Worm (Caenorhabditis elegans) whole organism, L1 larva: ENCODE data around the gene gap-2.
A peak's percentile ranks its signal among the peaks of the same experiment; 100 is the strongest.

Experiments
- C04F5.9 ChIP-seq: sonication (generic microtip); optimal IDR thresholded peaks from 2 replicates; lab custom pipeline; 2016; ENCODE audit warnings: missing genetic modification characterization, missing compliant biosample characterization
- C16A3.4 ChIP-seq: fragments of 150-350 bp; optimal IDR thresholded peaks from 2 replicates; lab custom pipeline; 2014; ENCODE audit warnings: missing biosample characterization, missing genetic modification characterization
- F16B12.6 ChIP-seq: fragments of 150-350 bp; optimal IDR thresholded peaks from 2 replicates; lab custom pipeline; 2014; ENCODE audit warnings: missing biosample characterization, missing genetic modification characterization
- aly-2 ChIP-seq: fragments of 150-350 bp; optimal IDR thresholded peaks from 2 replicates; lab custom pipeline; 2014; ENCODE audit warnings: missing biosample characterization, missing genetic modification characterization
- ama-1 ChIP-seq: fragments of 150-350 bp; optimal IDR thresholded peaks from 2 replicates; lab custom pipeline; 2014
- blmp-1 ChIP-seq: fragments of 150-350 bp; optimal IDR thresholded peaks from 2 replicates; lab custom pipeline; 2014; ENCODE audit warnings: missing biosample characterization, missing genetic modification characterization
- ceh-63 ChIP-seq: fragments of 200-800 bp; sonication (Bioruptor generic); optimal IDR thresholded peaks from 2 replicates; lab custom pipeline; 2018; ENCODE audit warnings: mild to moderate bottlenecking, missing genetic modification characterization, missing compliant biosample characterization
- ceh-82 ChIP-seq, 3 experiments: fragments of 150-350 bp in 1 of 3; sonication (generic microtip) in 2 of 3; optimal IDR thresholded peaks; 2 replicates each; lab custom pipeline; 2014 to 2017; ENCODE audit warnings: missing biosample characterization in 3 of 3, missing genetic modification characterization in 3 of 3
- ceh-88 ChIP-seq: fragments of 200-800 bp; sonication (Bioruptor generic); IDR thresholded peaks from 2 replicates; pipeline ENCODE4 v1.3.6; 2022; ENCODE audit warnings: missing genetic modification characterization, missing compliant biosample characterization
- ces-1 ChIP-seq: fragments of 150-350 bp; optimal IDR thresholded peaks from 2 replicates; lab custom pipeline; 2014; ENCODE audit warnings: missing biosample characterization, missing genetic modification reagents, missing genetic modification characterization
- dpl-1 ChIP-seq, 3 experiments: fragments of 150-350 bp in 2 of 3; sonication (generic microtip) in 1 of 3; optimal IDR thresholded peaks; 2 replicates each; lab custom pipeline; 2014 to 2017; ENCODE audit warnings: missing biosample characterization in 3 of 3, missing genetic modification characterization in 3 of 3, missing genetic modification reagents in 3 of 3
- dsc-1 ChIP-seq: sonication (generic microtip); optimal IDR thresholded peaks from 2 replicates; lab custom pipeline; 2016; ENCODE audit warnings: mild to moderate bottlenecking, missing genetic modification characterization, missing compliant biosample characterization
- efl-3 ChIP-seq: fragments of 200-800 bp; sonication (Bioruptor generic); optimal IDR thresholded peaks from 2 replicates; lab custom pipeline; 2018; ENCODE audit warnings: mild to moderate bottlenecking, missing genetic modification characterization, missing compliant biosample characterization
- egl-13 ChIP-seq: sonication (generic microtip); optimal IDR thresholded peaks from 2 replicates; lab custom pipeline; 2016; ENCODE audit warnings: missing genotype, missing genetic modification reagents, missing genetic modification characterization, missing compliant biosample characterization
- egl-27 ChIP-seq, 2 experiments: fragments of 150-350 bp in 1 of 2; sonication (generic microtip); optimal IDR thresholded peaks; 3 replicates each; lab custom pipeline; 2017 to 2018; ENCODE audit warnings: missing biosample characterization in 2 of 2, missing genetic modification characterization in 2 of 2, missing genetic modification reagents in 2 of 2
- fkh-4 ChIP-seq: sonication (generic microtip); optimal IDR thresholded peaks from 2 replicates; lab custom pipeline; 2016; ENCODE audit warnings: missing compliant biosample characterization, missing genetic modification characterization, borderline replicate concordance
- fkh-8 ChIP-seq: sonication (generic microtip); optimal IDR thresholded peaks from 2 replicates; lab custom pipeline; 2016; ENCODE audit warnings: mild to moderate bottlenecking, missing genetic modification characterization, missing compliant biosample characterization
- fos-1 ChIP-seq: fragments of 150-350 bp; optimal IDR thresholded peaks from 2 replicates; lab custom pipeline; 2014; ENCODE audit warnings: missing biosample characterization, missing genetic modification characterization
- hlh-17 ChIP-seq: fragments of 200-800 bp; sonication (Bioruptor generic); optimal IDR thresholded peaks from 2 replicates; lab custom pipeline; 2018; ENCODE audit warnings: missing genetic modification characterization, mild to moderate bottlenecking, missing compliant biosample characterization, moderate library complexity, borderline replicate concordance
- lin-15B ChIP-seq: fragments of 150-350 bp; sonication (generic microtip); optimal IDR thresholded peaks from 3 replicates; lab custom pipeline; 2014; ENCODE audit warnings: missing biosample characterization, missing genetic modification characterization
- lin-35 ChIP-seq, 2 experiments: fragments of 150-350 bp; optimal IDR thresholded peaks; 2 replicates each; lab custom pipeline; 2014; ENCODE audit warnings: missing biosample characterization in 2 of 2, missing genetic modification characterization in 2 of 2, missing genetic modification reagents in 2 of 2
- lin-39 ChIP-seq: fragments of 150-350 bp; optimal IDR thresholded peaks from 2 replicates; lab custom pipeline; 2014; ENCODE audit warnings: missing biosample characterization, missing genetic modification reagents, missing genetic modification characterization
- lir-3 ChIP-seq: sonication (generic microtip); optimal IDR thresholded peaks from 2 replicates; lab custom pipeline; 2016; ENCODE audit warnings: mild to moderate bottlenecking, missing genetic modification characterization, moderate library complexity, missing compliant biosample characterization; ENCODE audit not compliant: poor library complexity
- lsy-2 ChIP-seq, 2 experiments: fragments of 150-350 bp; optimal IDR thresholded peaks; 2 replicates each; lab custom pipeline; 2014; ENCODE audit warnings: missing biosample characterization in 2 of 2, missing genetic modification characterization in 2 of 2
- mef-2 ChIP-seq: fragments of 150-350 bp; optimal IDR thresholded peaks from 2 replicates; lab custom pipeline; 2014; ENCODE audit warnings: missing biosample characterization, missing genetic modification characterization
- nhr-19 ChIP-seq: fragments of 200-800 bp; sonication (Bioruptor generic); conservative IDR thresholded peaks from 2 replicates; pipeline ENCODE4 v1.3.6; 2022; ENCODE audit warnings: missing genetic modification characterization, missing compliant biosample characterization
- nhr-20 ChIP-seq: sonication (generic microtip); optimal IDR thresholded peaks from 2 replicates; lab custom pipeline; 2016; ENCODE audit warnings: mild to moderate bottlenecking, missing genetic modification characterization, missing compliant biosample characterization
- nhr-28 ChIP-seq: fragments of 150-350 bp; optimal IDR thresholded peaks from 2 replicates; lab custom pipeline; 2014; ENCODE audit warnings: missing biosample characterization, missing genetic modification characterization
- nhr-47 ChIP-seq: sonication (generic microtip); optimal IDR thresholded peaks from 2 replicates; lab custom pipeline; 2016; ENCODE audit warnings: mild to moderate bottlenecking, missing genetic modification characterization, moderate library complexity, missing compliant biosample characterization
- nhr-71 ChIP-seq: sonication (generic microtip); optimal IDR thresholded peaks from 2 replicates; lab custom pipeline; 2016; ENCODE audit warnings: mild to moderate bottlenecking, missing genetic modification characterization, moderate library complexity, missing compliant biosample characterization
- nhr-77 ChIP-seq: fragments of 150-350 bp; optimal IDR thresholded peaks from 2 replicates; lab custom pipeline; 2014; ENCODE audit warnings: missing biosample characterization, missing genetic modification characterization
- nhr-84 ChIP-seq: sonication (generic microtip); optimal IDR thresholded peaks from 2 replicates; lab custom pipeline; 2017; ENCODE audit warnings: missing biosample characterization, missing genetic modification characterization
- nhr-85 ChIP-seq: sonication (generic microtip); peaks from one replicate; lab custom pipeline; 2016; ENCODE audit warnings: missing genetic modification characterization, inconsistent platforms, missing compliant biosample characterization
- pag-3 ChIP-seq: sonication (generic microtip); optimal IDR thresholded peaks from 2 replicates; lab custom pipeline; 2017; ENCODE audit warnings: missing genetic modification characterization, mild to moderate bottlenecking, missing compliant biosample characterization, antibody characterized with exemption, borderline replicate concordance; ENCODE audit not compliant: insufficient read depth
- pax-3 ChIP-seq: fragments of 200-800 bp; sonication (Bioruptor generic); optimal IDR thresholded peaks from 2 replicates; lab custom pipeline; 2018; ENCODE audit warnings: mild to moderate bottlenecking, missing genetic modification characterization, moderate library complexity, missing compliant biosample characterization
- pqm-1 ChIP-seq: sonication (generic microtip); optimal IDR thresholded peaks from 3 replicates; lab custom pipeline; 2017; ENCODE audit warnings: missing biosample characterization, missing genetic modification characterization
- rnt-1 ChIP-seq: sonication (generic microtip); optimal IDR thresholded peaks from 2 replicates; lab custom pipeline; 2016; ENCODE audit warnings: mild to moderate bottlenecking, missing genetic modification characterization, moderate library complexity, missing compliant biosample characterization
- skn-1 ChIP-seq: fragments of 150-350 bp; optimal IDR thresholded peaks from 2 replicates; lab custom pipeline; 2014; ENCODE audit warnings: missing biosample characterization, missing genetic modification characterization
- snu-23 ChIP-seq: sonication (generic microtip); optimal IDR thresholded peaks from 2 replicates; lab custom pipeline; 2016; ENCODE audit warnings: missing genetic modification characterization, missing compliant biosample characterization
- sptf-1 ChIP-seq: fragments of 150-350 bp; optimal IDR thresholded peaks from 2 replicates; lab custom pipeline; 2014; ENCODE audit warnings: missing biosample characterization, missing genetic modification characterization
- sup-37 ChIP-seq: fragments of 200-800 bp; sonication (Bioruptor generic); optimal IDR thresholded peaks from 2 replicates; lab custom pipeline; 2018; ENCODE audit warnings: mild to moderate bottlenecking, missing genetic modification characterization, missing compliant biosample characterization
- swsn-7 ChIP-seq: sonication (generic microtip); optimal IDR thresholded peaks from 2 replicates; lab custom pipeline; 2016; ENCODE audit warnings: missing genetic modification characterization, missing compliant biosample characterization
- tlp-1 ChIP-seq: fragments of 150-350 bp; optimal IDR thresholded peaks from 2 replicates; lab custom pipeline; 2014; ENCODE audit warnings: missing biosample characterization, missing genetic modification characterization
- unc-130 ChIP-seq: fragments of 150-350 bp; optimal IDR thresholded peaks from 2 replicates; lab custom pipeline; 2017; ENCODE audit warnings: missing biosample characterization, missing genetic modification characterization, inconsistent platforms
- unc-30 ChIP-seq: sonication (generic microtip); optimal IDR thresholded peaks from 2 replicates; lab custom pipeline; 2017; ENCODE audit warnings: missing biosample characterization, missing genetic modification characterization
- unc-62 ChIP-seq: fragments of 150-350 bp; optimal IDR thresholded peaks from 2 replicates; lab custom pipeline; 2014; ENCODE audit warnings: missing biosample characterization, missing genetic modification reagents, missing genetic modification characterization
- unc-98 ChIP-seq: fragments of 200-800 bp; sonication (Bioruptor generic); IDR thresholded peaks from 2 replicates; pipeline ENCODE4 v1.3.6; 2022; ENCODE audit warnings: missing genetic modification characterization, missing compliant biosample characterization
- zag-1 ChIP-seq: fragments of 150-350 bp; optimal IDR thresholded peaks from 2 replicates; lab custom pipeline; 2014; ENCODE audit warnings: missing biosample characterization, missing genetic modification characterization

Gene gap-2

ce11 chrX:9431002-9431482 is 41.2 kb upstream of the gap-2 start, which contains the start of gene B0272.3 (continued):
- TF ChIP-seq nhr-47 (tag; lab: Kevin White, UChicago) (peak; percentile 20), ceh-88 (GFP tag; lab: Robert Waterston, UW) (no peak), skn-1 (tag; lab: Kevin White, UChicago) (peak; percentile 25), ceh-82 (tag; optimal IDR thresholded peaks at IDR 0.05; lab: Kevin White, UChicago) (peak in 1 of 3 experiments; percentile 29), ces-1 (GFP tag; lab: Kevin White, UChicago) (no peak), blmp-1 (tag; lab: Kevin White, UChicago) (peak; percentile 63), lin-35 (GFP tag; optimal IDR thresholded peaks at IDR 0.05; lab: Kevin White, UChicago) (peak in 1 of 2 experiments; percentile 68), nhr-84 (tag; lab: Kevin White, UChicago) (no peak), mef-2 (no peak), sup-37 (GFP tag; lab: Kevin White, UChicago) (no peak)

- peak; percentile 80 for TF ChIP-seq fkh-8 (tag; lab: Kevin White, UChicago)
- TF ChIP-seq nhr-20 (tag; lab: Kevin White, UChicago): no peak
- TF ChIP-seq hlh-17 (GFP tag; lab: Kevin White, UChicago): no peak
- no peak for TF ChIP-seq egl-27 (tag; optimal IDR thresholded peaks at IDR 0.05; lab: Kevin White, UChicago)
- no peak for TF ChIP-seq ama-1 (lab: Kevin White, UChicago)
- TF ChIP-seq dpl-1 (GFP tag; optimal IDR thresholded peaks at IDR 0.05; lab: Kevin White, UChicago): no peak
Observed at ce11 chrX:9436843-9437312, 35.4 kb upstream of the gap-2 start, which contains the start of gene tbb-4. TSS of gene tbb-4 (minus strand) at chrX:9436893.

- TF ChIP-seq efl-3 (GFP tag; lab: Kevin White, UChicago) (no peak), C04F5.9 (tag; lab: Kevin White, UChicago) (no peak), nhr-71 (peak; percentile 69), lsy-2 (tag; optimal IDR thresholded peaks at IDR 0.05; lab: Kevin White, UChicago) (peak; percentile 56 to 63), ceh-82 (tag; optimal IDR thresholded peaks at IDR 0.05; lab: Kevin White, UChicago) (peak; percentile 43 to 60 (median 55)), sptf-1 (tag; lab: Kevin White, UChicago) (no peak), C16A3.4 (tag; lab: Kevin White, UChicago) (peak; percentile 66), ceh-63 (GFP tag; lab: Kevin White, UChicago) (no peak), fos-1 (peak; percentile 45), nhr-28 (tag; lab: Kevin White, UChicago) (no peak), pqm-1 (tag; lab: Kevin White, UChicago) (no peak), tlp-1 (tag; lab: Kevin White, UChicago) (no peak), lin-39 (no peak), pag-3 (tag; lab: Kevin White, UChicago) (no peak), egl-13 (tag; lab: Kevin White, UChicago) (no peak), fkh-4 (tag; lab: Kevin White, UChicago) (no peak), lin-15B (tag; lab: Kevin White, UChicago) (no peak), nhr-19 (no peak), blmp-1 (tag; lab: Kevin White, UChicago) (peak; percentile 78), unc-130 (tag; lab: Kevin White, UChicago) (peak; percentile 20), ces-1 (GFP tag; lab: Kevin White, UChicago) (no peak), aly-2 (no peak), swsn-7 (tag; lab: Kevin White, UChicago) (peak; percentile 65), F16B12.6 (tag; lab: Kevin White, UChicago) (peak; percentile 96), unc-30 (tag; lab: Kevin White, UChicago) (no peak), zag-1 (tag; lab: Kevin White, UChicago) (no peak), dsc-1 (tag; lab: Kevin White, UChicago) (peak; percentile 23), nhr-85 (tag; lab: Kevin White, UChicago) (peak; percentile 65), pax-3 (tag; lab: Kevin White, UChicago) (no peak), snu-23 (GFP tag; lab: Kevin White, UChicago) (peak; percentile 77), skn-1 (tag; lab: Kevin White, UChicago) (peak; percentile 28), sup-37 (GFP tag; lab: Kevin White, UChicago) (no peak), lir-3 (no peak), unc-98 (no peak), nhr-77 (peak; percentile 8), egl-27 (tag; optimal IDR thresholded peaks at IDR 0.05; lab: Kevin White, UChicago) (no peak), rnt-1 (tag; lab: Kevin White, UChicago) (peak; percentile 70), unc-62 (GFP tag; lab: Kevin White, UChicago) (no peak)
Observed at ce11 chrX:9441512-9441911, 30.8 kb upstream of the gap-2 start, which contains the start of gene memb-1. TSS of gene memb-1 (minus strand) at chrX:9441571.
